Fruit fly (Drosophila melanogaster): ENCODE data around the gene CG10681.

dm6 chr3L:12455034-12455433, 46.3 kb upstream of the CG10681 start:
- TF ChIP-seq eve (GFP tag; optimal IDR thresholded peaks at IDR 0.05): no peak
- no peak for TF ChIP-seq h (optimal IDR thresholded peaks at IDR 0.05)
- no peak for TF ChIP-seq lbe (GFP tag; optimal IDR thresholded peaks at IDR 0.05)
- no peak for TF ChIP-seq bcd (GFP tag; optimal IDR thresholded peaks at IDR 0.05)
- no peak for TF ChIP-seq usp (GFP tag; optimal IDR thresholded peaks at IDR 0.05)
- no peak for TF ChIP-seq ftz-f1 (GFP tag; optimal IDR thresholded peaks at IDR 0.05)
- no peak for TF ChIP-seq Sin3A (optimal IDR thresholded peaks at IDR 0.05)
- no peak for TF ChIP-seq Dip2 (GFP tag; IDR thresholded peaks at IDR 0.05)
- no peak for TF ChIP-seq CG7271 (tag; optimal IDR thresholded peaks at IDR 0.05)
- no peak for TF ChIP-seq tap (tag; optimal IDR thresholded peaks at IDR 0.05)
- TF ChIP-seq CG6175 (GFP tag; IDR thresholded peaks at IDR 0.05): no peak
- no peak for TF ChIP-seq CG9437 (GFP tag; optimal IDR thresholded peaks at IDR 0.05)
- no peak for TF ChIP-seq HmgD (GFP tag; optimal IDR thresholded peaks at IDR 0.05)
